Worm (Caenorhabditis elegans) whole organism, L4/young adult: Measurements from ENCODE around the gene hum-4.

Experiments used
- W03F9.2 ChIP-seq: fragments of 150-350 bp; optimal IDR thresholded peaks from 2 replicates; lab custom pipeline; 2014; ENCODE audit warnings: missing biosample characterization, missing genetic modification characterization
- dao-5 ChIP-seq: sonication (generic microtip); optimal IDR thresholded peaks from 2 replicates; lab custom pipeline; 2016; ENCODE audit warnings: missing genotype, missing genetic modification characterization, moderate library complexity, missing compliant biosample characterization
- him-1 ChIP-seq: sonication (generic microtip); optimal IDR thresholded peaks from 2 replicates; lab custom pipeline; 2016; ENCODE audit warnings: missing genotype, missing genetic modification reagents, missing genetic modification characterization, missing compliant biosample characterization

DNA sequence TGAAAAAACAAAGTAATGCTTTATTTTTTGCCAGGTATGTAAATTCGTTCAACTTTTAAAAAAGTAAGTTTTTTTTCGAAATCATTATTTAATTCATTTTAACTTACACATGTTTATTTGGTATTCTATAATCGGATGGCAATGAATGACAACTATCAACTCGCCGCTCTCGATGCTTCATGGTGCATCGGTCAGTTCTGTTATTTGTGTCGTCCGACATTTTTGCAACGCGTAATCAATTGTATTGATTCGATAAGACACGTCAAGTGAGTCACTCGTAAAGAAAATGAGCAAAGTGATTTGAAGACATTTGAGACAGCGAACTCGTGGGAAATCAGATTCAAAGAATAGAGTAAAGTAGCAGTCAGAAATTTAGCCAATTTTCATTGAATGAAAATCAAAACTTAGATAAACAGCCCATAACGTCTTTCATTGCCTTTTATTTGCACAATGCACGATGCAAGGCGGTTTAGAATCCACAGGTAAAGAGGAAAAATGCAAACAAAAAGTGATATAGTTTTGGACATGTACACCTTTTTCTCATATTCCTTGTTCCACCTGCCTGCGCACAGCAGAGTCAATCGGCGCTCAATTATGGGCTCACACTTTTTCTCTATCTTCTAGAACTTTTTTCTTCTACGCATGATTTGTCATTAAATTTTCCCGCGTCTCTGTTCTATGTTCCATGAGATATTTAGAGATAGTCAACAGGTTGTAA, 32.8 kb downstream of the hum-4 start:
- no peak for TF ChIP-seq dao-5
- TF ChIP-seq him-1 (tag; lab: Kevin White, UChicago): no peak
- TF ChIP-seq W03F9.2 (tag; lab: Kevin White, UChicago): no peak
